Fruit fly (Drosophila melanogaster) whole organism, embryonic: ENCODE results near the gene CG10587.
A peak's percentile ranks its signal among the peaks of the same experiment; 100 is the strongest.

Experiments used
- Awh ChIP-seq: fragments of 200-800 bp; sonication (Bioruptor generic); IDR thresholded peaks from 2 replicates; pipeline ENCODE4, ENCODE4 v1.3.6; 2022; ENCODE audit warnings: missing biosample characterization, missing genetic modification characterization
- CG16863 ChIP-seq: fragments of 200-800 bp; sonication (Bioruptor generic); optimal IDR thresholded peaks from 3 replicates; lab custom pipeline; 2016; ENCODE audit warnings: missing biosample characterization, missing genetic modification characterization
- CG17912 ChIP-seq: fragments of 200-800 bp; sonication (Bioruptor generic); optimal IDR thresholded peaks from 2 replicates; lab custom pipeline; 2018; ENCODE audit warnings: missing biosample characterization, mild to moderate bottlenecking, missing genetic modification characterization
- CG1792 ChIP-seq: fragments of 200-800 bp; sonication (Bioruptor generic); optimal IDR thresholded peaks from 2 replicates; lab custom pipeline; 2016; ENCODE audit warnings: missing biosample characterization, missing genetic modification characterization
- CG2199 ChIP-seq: fragments of 200-800 bp; sonication (Bioruptor generic); IDR thresholded peaks from 3 replicates; pipeline ENCODE4 v1.3.6; 2022; ENCODE audit warnings: missing biosample characterization, missing genetic modification characterization
- CG34422 ChIP-seq: fragments of 200-800 bp; sonication (Bioruptor generic); IDR thresholded peaks from 3 replicates; pipeline ENCODE4 v1.3.6; 2022; ENCODE audit warnings: missing biosample characterization, missing genetic modification characterization
- CG4360 ChIP-seq: fragments of 200-800 bp; sonication (Bioruptor generic); IDR thresholded peaks from 2 replicates; pipeline ENCODE4 v1.3.6; 2022; ENCODE audit warnings: missing biosample characterization, missing genetic modification characterization
- CG5180 ChIP-seq: fragments of 200-800 bp; sonication (Bioruptor generic); optimal IDR thresholded peaks from 3 replicates; lab custom pipeline; 2017; ENCODE audit warnings: missing biosample characterization, missing genetic modification characterization, mild to moderate bottlenecking, moderate library complexity, missing genetic modification reagents
- CG7928 ChIP-seq: fragments of 200-800 bp; sonication (Bioruptor generic); optimal IDR thresholded peaks from 2 replicates; lab custom pipeline; 2017; ENCODE audit warnings: missing biosample characterization, mild to moderate bottlenecking, missing genetic modification characterization
- CG7987 ChIP-seq: fragments of 200-800 bp; sonication (Bioruptor generic); optimal IDR thresholded peaks from 2 replicates; lab custom pipeline; 2018; ENCODE audit warnings: missing biosample characterization, mild to moderate bottlenecking, missing genetic modification characterization, moderate library complexity
- D19A ChIP-seq: fragments of 200-800 bp; optimal IDR thresholded peaks from 3 replicates; lab custom pipeline; 2019; ENCODE audit warnings: missing biosample characterization, mild to moderate bottlenecking, missing genetic modification characterization, moderate library complexity
- Elba2 ChIP-seq: fragments of 200-800 bp; sonication (Bioruptor generic); optimal IDR thresholded peaks from 3 replicates; lab custom pipeline; 2016; ENCODE audit warnings: missing biosample characterization, missing genetic modification characterization
- Ets65A ChIP-seq: fragments of 200-800 bp; sonication (Bioruptor generic); peaks from one replicate; lab custom pipeline; 2016; ENCODE audit warnings: missing biosample characterization, missing genetic modification characterization
- Gug ChIP-seq: fragments of 200-800 bp; sonication (Bioruptor generic); IDR thresholded peaks from 4 replicates; pipeline ENCODE4 v1.3.6; 2022; ENCODE audit warnings: missing biosample characterization, missing genetic modification characterization
- Hand ChIP-seq: fragments of 200-800 bp; sonication (Bioruptor generic); optimal IDR thresholded peaks from 2 replicates; lab custom pipeline; 2017; ENCODE audit warnings: mild to moderate bottlenecking, missing biosample characterization, missing genetic modification reagents, missing genetic modification characterization
- Hsf ChIP-seq: fragments of 200-800 bp; sonication (Bioruptor generic); optimal IDR thresholded peaks from 3 replicates; lab custom pipeline; 2016; ENCODE audit warnings: missing biosample characterization, missing genetic modification characterization
- Max ChIP-seq: fragments of 200-800 bp; sonication (Bioruptor generic); optimal IDR thresholded peaks from 2 replicates; lab custom pipeline; 2016; ENCODE audit warnings: missing biosample characterization, mild to moderate bottlenecking, missing genetic modification characterization
- Nf-YA ChIP-seq: fragments of 200-800 bp; sonication (Bioruptor generic); IDR thresholded peaks from 2 replicates; pipeline ENCODE4 v1.3.6; 2022; ENCODE audit warnings: missing biosample characterization, missing genetic modification characterization
- YL-1 ChIP-seq: fragments of 200-800 bp; sonication (Bioruptor generic); optimal IDR thresholded peaks from 3 replicates; lab custom pipeline; 2017; ENCODE audit warnings: missing biosample characterization, mild to moderate bottlenecking, missing genetic modification characterization
- ab ChIP-seq: fragments of 200-800 bp; sonication (Bioruptor generic); optimal IDR thresholded peaks from 2 replicates; lab custom pipeline; 2016; ENCODE audit warnings: missing biosample characterization, missing genetic modification characterization
- crol ChIP-seq: fragments of 200-800 bp; sonication (Bioruptor generic); IDR thresholded peaks from 2 replicates; pipeline ENCODE4 v1.3.6; 2022; ENCODE audit warnings: missing biosample characterization, missing genetic modification characterization
- danr ChIP-seq: fragments of 200-800 bp; sonication (Bioruptor generic); IDR thresholded peaks from 2 replicates; pipeline ENCODE4 v1.3.6; 2022; ENCODE audit warnings: missing biosample characterization, missing genetic modification characterization
- en ChIP-seq: fragments of 200-800 bp; sonication (Bioruptor generic); optimal IDR thresholded peaks from 2 replicates; lab custom pipeline; 2016; ENCODE audit warnings: missing biosample characterization, missing genetic modification characterization
- gem ChIP-seq: fragments of 200-800 bp; sonication (Bioruptor generic); optimal IDR thresholded peaks from 2 replicates; lab custom pipeline; 2019; ENCODE audit warnings: missing biosample characterization, mild to moderate bottlenecking, missing genetic modification characterization, moderate library complexity
- grau ChIP-seq: fragments of 200-800 bp; optimal IDR thresholded peaks from 3 replicates; lab custom pipeline; 2019; ENCODE audit warnings: missing biosample characterization, mild to moderate bottlenecking, missing genetic modification characterization, moderate library complexity
- grn ChIP-seq: fragments of 200-800 bp; sonication (Bioruptor generic); optimal IDR thresholded peaks from 3 replicates; lab custom pipeline; 2017; ENCODE audit warnings: missing biosample characterization, missing genetic modification characterization
- h ChIP-seq: fragments of >200 bp; optimal IDR thresholded peaks from 2 replicates; lab custom pipeline; 2017
- ham ChIP-seq: fragments of 200-800 bp; sonication (Bioruptor generic); IDR thresholded peaks from 2 replicates; pipeline ENCODE4 v1.3.6; 2022; ENCODE audit warnings: missing biosample characterization, missing genetic modification characterization
- kah ChIP-seq: fragments of 200-800 bp; sonication (Bioruptor generic); optimal IDR thresholded peaks from 2 replicates; lab custom pipeline; 2018; ENCODE audit warnings: missing biosample characterization, mild to moderate bottlenecking, missing genetic modification characterization
- kni ChIP-seq: fragments of 200-800 bp; sonication (Bioruptor generic); optimal IDR thresholded peaks from 3 replicates; lab custom pipeline; 2017; ENCODE audit warnings: mild to moderate bottlenecking, missing biosample characterization, missing genetic modification reagents, missing genetic modification characterization
- lbe ChIP-seq: fragments of 200-800 bp; sonication (Bioruptor generic); optimal IDR thresholded peaks from 2 replicates; lab custom pipeline; 2016; ENCODE audit warnings: missing biosample characterization, mild to moderate bottlenecking, missing genetic modification characterization
- mirr ChIP-seq: fragments of 200-800 bp; sonication (Bioruptor generic); optimal IDR thresholded peaks from 3 replicates; lab custom pipeline; 2018; ENCODE audit warnings: missing biosample characterization, mild to moderate bottlenecking, missing genetic modification characterization
- nerfin-2 ChIP-seq: fragments of 200-800 bp; sonication (Bioruptor generic); IDR thresholded peaks from 2 replicates; pipeline ENCODE4 v1.3.6; 2022; ENCODE audit warnings: missing biosample characterization, missing genetic modification characterization; ENCODE audit not compliant: partially characterized antibody
- odd ChIP-seq: fragments of 200-800 bp; sonication (Bioruptor generic); optimal IDR thresholded peaks from 2 replicates; lab custom pipeline; 2017; ENCODE audit warnings: missing biosample characterization, mild to moderate bottlenecking, missing genetic modification characterization
- pan ChIP-seq, 4 experiments: fragments of >200 bp in 3 of 4; fragments of 200-800 bp in 1 of 4; sonication (Bioruptor generic) in 1 of 4; optimal IDR thresholded peaks in 3 of 4; IDR thresholded peaks in 1 of 4; 2 replicates each; pipeline versions ENCODE4 v1.3.6 to Lab custom; 2017 to 2022; ENCODE audit warnings: missing biosample characterization in 2 of 4, missing genetic modification characterization in 2 of 4, mixed read lengths in 1 of 4
- pb ChIP-seq: fragments of 200-800 bp; sonication (Bioruptor generic); optimal IDR thresholded peaks from 3 replicates; lab custom pipeline; 2016; ENCODE audit warnings: missing biosample characterization, missing genetic modification characterization
- phol ChIP-seq: fragments of 200-800 bp; sonication (Bioruptor generic); optimal IDR thresholded peaks from 3 replicates; lab custom pipeline; 2018; ENCODE audit warnings: missing biosample characterization, mild to moderate bottlenecking, missing genetic modification characterization, moderate library complexity
- pros ChIP-seq: fragments of 200-800 bp; sonication (Bioruptor generic); optimal IDR thresholded peaks from 3 replicates; lab custom pipeline; 2019; ENCODE audit warnings: missing biosample characterization, mild to moderate bottlenecking, missing genetic modification characterization, moderate library complexity
- sens ChIP-seq: fragments of 200-800 bp; sonication (Bioruptor generic); peaks from one replicate; lab custom pipeline; 2016; ENCODE audit warnings: missing biosample characterization, missing genetic modification characterization
- sna ChIP-seq: fragments of 200-800 bp; sonication (Bioruptor generic); IDR thresholded peaks from 2 replicates; pipeline ENCODE4 v1.3.6; 2022; ENCODE audit warnings: missing biosample characterization, missing genetic modification characterization; ENCODE audit not compliant: partially characterized antibody
- sqz ChIP-seq: fragments of 200-800 bp; sonication (Bioruptor generic); optimal IDR thresholded peaks from 3 replicates; lab custom pipeline; 2018; ENCODE audit warnings: missing biosample characterization, mild to moderate bottlenecking, missing genetic modification characterization
- sug ChIP-seq: fragments of 200-800 bp; optimal IDR thresholded peaks from 2 replicates; lab custom pipeline; 2019; ENCODE audit warnings: missing biosample characterization, mild to moderate bottlenecking, missing genetic modification characterization, moderate library complexity
- tna ChIP-seq: fragments of 200-800 bp; sonication (Bioruptor generic); IDR thresholded peaks from 2 replicates; pipeline ENCODE4 v1.3.6; 2022; ENCODE audit warnings: missing biosample characterization, missing genetic modification characterization; ENCODE audit not compliant: partially characterized antibody
- unpg ChIP-seq: fragments of 200-800 bp; sonication (Bioruptor generic); optimal IDR thresholded peaks from 3 replicates; lab custom pipeline; 2018; ENCODE audit warnings: missing biosample characterization, mild to moderate bottlenecking, missing genetic modification characterization, moderate library complexity
- vnd ChIP-seq: fragments of 200-800 bp; sonication (Bioruptor generic); IDR thresholded peaks from 3 replicates; pipeline ENCODE4 v1.3.6; 2022; ENCODE audit warnings: missing biosample characterization, missing genetic modification characterization; ENCODE audit not compliant: partially characterized antibody
- vvl ChIP-seq: fragments of 200-800 bp; sonication (Bioruptor generic); IDR thresholded peaks from 2 replicates; pipeline ENCODE4 v1.3.6; 2022; ENCODE audit warnings: missing biosample characterization, missing genetic modification characterization
- zen ChIP-seq: fragments of 200-800 bp; sonication (Bioruptor generic); optimal IDR thresholded peaks from 3 replicates; lab custom pipeline; 2018; ENCODE audit warnings: missing biosample characterization, mild to moderate bottlenecking, missing genetic modification characterization, moderate library complexity

The CG10587 gene

DNA sequence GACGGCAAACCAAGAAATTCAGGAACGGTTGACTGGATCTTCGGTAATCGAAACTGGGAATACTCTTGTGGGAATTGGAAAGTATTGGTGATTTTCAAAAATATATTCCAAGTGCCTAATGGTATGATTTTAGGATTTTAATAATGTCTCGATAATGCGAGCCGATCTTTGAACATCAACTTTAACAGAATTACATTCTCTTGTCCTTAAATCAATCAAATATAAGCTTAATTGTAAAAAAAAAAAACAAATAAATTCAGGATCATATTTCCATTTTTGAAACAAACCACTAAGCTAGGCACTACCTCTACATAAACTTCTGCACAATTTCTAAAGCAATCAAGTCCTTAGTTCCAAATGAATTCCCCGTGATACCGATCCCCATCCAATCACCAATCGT, 14.0 kb downstream of the CG10587 start:
- no peak for TF ChIP-seq vnd (GFP tag; lab: Robert Waterston, UW)
- TF ChIP-seq zen (tag; lab: Kevin White, UChicago): no peak
- no peak for TF ChIP-seq grau
- TF ChIP-seq, all 482 proteins: peak for 0

DNA sequence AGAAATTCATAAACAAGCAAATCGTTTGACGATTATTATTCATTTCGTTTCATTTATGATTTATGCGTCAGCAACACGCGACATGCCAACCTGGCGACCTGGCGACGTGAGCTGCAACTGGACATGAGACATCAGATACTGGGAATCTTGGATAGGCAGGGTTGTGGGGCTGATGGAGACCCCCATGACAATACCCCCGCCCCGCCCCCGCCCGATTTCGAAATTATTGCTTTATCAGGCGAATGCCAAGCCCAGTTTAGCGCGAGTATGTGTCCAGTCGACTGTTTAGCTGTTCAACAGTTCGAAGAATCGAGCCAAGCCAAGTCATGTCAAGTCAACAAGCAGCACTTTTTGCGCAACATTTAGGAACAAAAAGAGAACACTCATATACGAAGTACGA, 15.4 kb downstream of the CG10587 start:
- TF ChIP-seq Hsf (GFP tag; lab: Kevin White, UChicago) (no peak), vvl (GFP tag; lab: Robert Waterston, UW) (peak; percentile 16; the same call in 1 of the 2 replicates), CG5180 (GFP tag; lab: Kevin White, UChicago) (no peak), CG17912 (GFP tag; lab: Kevin White, UChicago) (no peak), Hand (GFP tag; lab: Kevin White, UChicago) (no peak)

DNA sequence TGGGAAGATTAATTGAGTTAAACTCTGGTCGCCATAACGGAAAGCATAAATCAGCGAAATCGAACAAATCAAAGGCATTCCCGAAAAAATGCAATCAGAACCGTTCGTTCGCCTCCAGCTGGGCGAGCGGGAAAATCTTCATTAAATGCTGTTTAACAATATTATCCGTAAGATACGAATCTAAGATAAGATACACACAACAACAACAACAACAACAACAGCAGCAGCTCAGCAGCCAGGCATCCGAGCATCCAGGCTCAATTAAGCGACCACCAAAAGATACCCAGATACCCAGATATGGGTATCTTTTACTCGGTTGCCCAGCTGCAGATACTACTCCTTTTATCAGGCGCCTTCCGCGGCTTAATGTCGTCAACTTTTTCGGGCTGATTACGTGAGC, 16.3 kb downstream of the CG10587 start:
- TF ChIP-seq sna (GFP tag; lab: Robert Waterston, UW) (no peak), grn (peak; percentile 67), CG4360 (GFP tag; lab: Robert Waterston, UW) (peak; percentile 63), unpg (no peak), mirr (GFP tag; lab: Kevin White, UChicago) (no peak), Awh (peak; percentile 16; the same call in 1 of the 2 replicates), Ets65A (GFP tag; lab: Kevin White, UChicago) (peak; percentile 52)

DNA sequence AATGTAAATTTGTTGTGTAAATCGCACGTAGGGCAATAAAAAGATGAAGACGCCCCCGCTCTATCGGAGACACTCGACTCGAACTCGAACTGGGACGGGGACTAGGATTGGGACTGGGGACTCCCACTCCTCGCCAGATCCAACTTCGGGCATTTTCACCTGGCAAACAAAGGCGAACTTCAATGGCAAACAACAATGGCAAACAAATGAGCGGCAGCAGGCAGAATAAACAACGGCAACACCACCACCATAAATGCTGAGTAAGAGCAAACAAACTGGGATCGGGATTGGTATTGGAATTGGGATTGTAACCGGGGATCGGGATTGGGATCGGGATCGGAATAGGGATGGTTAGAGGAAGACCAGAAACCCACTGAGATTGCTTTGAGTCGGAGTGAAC, 18.2 kb downstream of the CG10587 start:
- TF ChIP-seq Elba2 (no peak), sqz (GFP tag; lab: Kevin White, UChicago) (no peak), Nf-YA (GFP tag; lab: Robert Waterston, UW) (0 out of 2 replicates have a peak, but pooled peaks have one; percentile 14), lbe (GFP tag; lab: Kevin White, UChicago) (no peak), danr (no peak), CG16863 (GFP tag; lab: Kevin White, UChicago) (peak; percentile 44), gem (tag; lab: Kevin White, UChicago) (peak; percentile 44), en (GFP tag; lab: Kevin White, UChicago) (no peak), pb (GFP tag; lab: Kevin White, UChicago) (peak; percentile 15), sens (GFP tag; lab: Kevin White, UChicago) (peak; percentile 85), sug (tag; lab: Kevin White, UChicago) (no peak), CG1792 (GFP tag; lab: Kevin White, UChicago) (no peak), CG2199 (GFP tag; lab: Robert Waterston, UW) (no peak), pros (GFP tag; lab: Kevin White, UChicago) (no peak), CG7928 (GFP tag; lab: Kevin White, UChicago) (no peak), Max (GFP tag; lab: Kevin White, UChicago) (no peak), CG7987 (GFP tag; lab: Kevin White, UChicago) (peak; percentile 42), nerfin-2 (GFP tag; lab: Robert Waterston, UW) (no peak), kah (GFP tag; lab: Kevin White, UChicago) (no peak), ham (no peak), phol (no peak), crol (no peak), Gug (GFP tag; lab: Robert Waterston, UW) (no peak), ab (no peak), kni (GFP tag; lab: Kevin White, UChicago) (peak; percentile 79), odd (GFP tag; lab: Kevin White, UChicago) (peak; percentile 48), pan (optimal IDR thresholded peaks at IDR 0.05; lab: Kevin White, UChicago) (no peak), pan (GFP tag; optimal IDR thresholded peaks at IDR 0.05 in 1 of 2, IDR thresholded peaks at IDR 0.05 in 1 of 2) (no peak), tna (GFP tag; lab: Robert Waterston, UW) (no peak), CG34422 (GFP tag; lab: Robert Waterston, UW) (no peak), D19A (peak; percentile 21), h (lab: Kevin White, UChicago) (no peak), YL-1 (GFP tag; lab: Kevin White, UChicago) (no peak)
